Worm (Caenorhabditis elegans) whole organism, late embryonic: Measurements from ENCODE around the gene W03F9.2.
A peak's percentile ranks its signal among the peaks of the same experiment; 100 is the strongest.

Experiments used
- C08G9.2 ChIP-seq: sonication (generic microtip); optimal IDR thresholded peaks from 2 replicates; lab custom pipeline; 2016; ENCODE audit warnings: mild to moderate bottlenecking, missing genetic modification characterization, moderate library complexity, missing compliant biosample characterization
- C38D4.7 ChIP-seq: fragments of 200-800 bp; sonication (Bioruptor generic); optimal IDR thresholded peaks from 2 replicates; lab custom pipeline; 2018; ENCODE audit warnings: mild to moderate bottlenecking, missing genetic modification characterization, moderate library complexity, missing compliant biosample characterization
- F13H6.1 ChIP-seq: sonication (generic microtip); optimal IDR thresholded peaks from 2 replicates; lab custom pipeline; 2016; ENCODE audit warnings: missing genetic modification characterization, missing compliant biosample characterization
- K02D7.2 ChIP-seq: sonication (generic microtip); optimal IDR thresholded peaks from 2 replicates; lab custom pipeline; 2017; ENCODE audit warnings: mild to moderate bottlenecking, missing genetic modification characterization, missing compliant biosample characterization
- Y22D7AL.16 ChIP-seq: sonication (generic microtip); optimal IDR thresholded peaks from 2 replicates; lab custom pipeline; 2016; ENCODE audit warnings: missing genetic modification characterization, missing compliant biosample characterization
- ahr-1 ChIP-seq: sonication (generic microtip); optimal IDR thresholded peaks from 2 replicates; lab custom pipeline; 2016; ENCODE audit warnings: missing genetic modification characterization, missing compliant biosample characterization
- ceh-2 ChIP-seq: sonication (generic microtip); optimal IDR thresholded peaks from 2 replicates; lab custom pipeline; 2016; ENCODE audit warnings: missing genotype, missing genetic modification characterization, missing compliant biosample characterization
- ceh-22 ChIP-seq: sonication (generic microtip); optimal IDR thresholded peaks from 2 replicates; lab custom pipeline; 2017; ENCODE audit warnings: missing biosample characterization, missing genetic modification characterization
- ceh-24 ChIP-seq: sonication (generic microtip); optimal IDR thresholded peaks from 2 replicates; lab custom pipeline; 2016; ENCODE audit warnings: mild to moderate bottlenecking, missing genetic modification characterization, missing compliant biosample characterization
- ceh-31 ChIP-seq: sonication (generic microtip); optimal IDR thresholded peaks from 2 replicates; lab custom pipeline; 2016; ENCODE audit warnings: missing genetic modification characterization, missing compliant biosample characterization
- ceh-34 ChIP-seq: sonication (generic microtip); optimal IDR thresholded peaks from 2 replicates; lab custom pipeline; 2016; ENCODE audit warnings: mild to moderate bottlenecking, missing genetic modification characterization, missing compliant biosample characterization
- ceh-45 ChIP-seq: fragments of 200-800 bp; sonication (Bioruptor generic); IDR thresholded peaks from 2 replicates; pipeline ENCODE4 v1.3.6; 2022; ENCODE audit warnings: missing genetic modification reagents, missing genetic modification characterization, missing compliant biosample characterization
- ceh-48 ChIP-seq: sonication (generic microtip); optimal IDR thresholded peaks from 2 replicates; lab custom pipeline; 2016; ENCODE audit warnings: missing genetic modification characterization, inconsistent platforms, missing compliant biosample characterization
- ceh-6 ChIP-seq: fragments of 200-800 bp; sonication (Bioruptor generic); optimal IDR thresholded peaks from 2 replicates; lab custom pipeline; 2018; ENCODE audit warnings: mild to moderate bottlenecking, missing genetic modification characterization, missing compliant biosample characterization
- ceh-9 ChIP-seq: sonication (generic microtip); optimal IDR thresholded peaks from 2 replicates; lab custom pipeline; 2016; ENCODE audit warnings: mild to moderate bottlenecking, missing genetic modification characterization, inconsistent platforms, missing compliant biosample characterization
- dmd-4 ChIP-seq: sonication (generic microtip); optimal IDR thresholded peaks from 2 replicates; lab custom pipeline; 2016; ENCODE audit warnings: borderline replicate concordance, missing genetic modification characterization, missing compliant biosample characterization
- dve-1 ChIP-seq: sonication (generic microtip); optimal IDR thresholded peaks from 2 replicates; lab custom pipeline; 2017; ENCODE audit warnings: antibody characterized with exemption, mild to moderate bottlenecking, missing genetic modification characterization, missing compliant biosample characterization
- elt-2 ChIP-seq: sonication (generic microtip); optimal IDR thresholded peaks from 2 replicates; lab custom pipeline; 2016; ENCODE audit warnings: missing genetic modification reagents, missing genetic modification characterization, missing compliant biosample characterization
- elt-4 ChIP-seq: sonication (generic microtip); optimal IDR thresholded peaks from 2 replicates; lab custom pipeline; 2016; ENCODE audit warnings: missing genetic modification characterization, missing compliant biosample characterization
- ets-4 ChIP-seq: sonication (generic microtip); optimal IDR thresholded peaks from 2 replicates; lab custom pipeline; 2016; ENCODE audit warnings: missing genetic modification characterization, missing compliant biosample characterization
- eyg-1 ChIP-seq: sonication (generic microtip); optimal IDR thresholded peaks from 2 replicates; lab custom pipeline; 2016; ENCODE audit warnings: missing genotype, missing genetic modification characterization, missing compliant biosample characterization
- fax-1 ChIP-seq: sonication (generic microtip); optimal IDR thresholded peaks from 2 replicates; lab custom pipeline; 2016; ENCODE audit warnings: missing genotype, missing genetic modification characterization, missing compliant biosample characterization
- fkh-6 ChIP-seq: sonication (generic microtip); optimal IDR thresholded peaks from 2 replicates; lab custom pipeline; 2016; ENCODE audit warnings: missing genetic modification characterization, missing compliant biosample characterization
- gmeb-2 ChIP-seq: sonication (generic microtip); optimal IDR thresholded peaks from 2 replicates; lab custom pipeline; 2016; ENCODE audit warnings: missing genetic modification characterization, inconsistent platforms, missing compliant biosample characterization
- hlh-13 ChIP-seq: fragments of 200-800 bp; sonication (Bioruptor generic); optimal IDR thresholded peaks from 2 replicates; lab custom pipeline; 2018; ENCODE audit warnings: mild to moderate bottlenecking, missing genetic modification characterization, missing compliant biosample characterization
- hlh-30 ChIP-seq: sonication (generic microtip); optimal IDR thresholded peaks from 2 replicates; lab custom pipeline; 2017; ENCODE audit warnings: antibody characterized with exemption, missing genetic modification characterization, missing compliant biosample characterization; ENCODE audit not compliant: insufficient read depth
- hlh-6 ChIP-seq: sonication (generic microtip); optimal IDR thresholded peaks from 2 replicates; lab custom pipeline; 2016; ENCODE audit warnings: missing genotype, missing genetic modification characterization, missing compliant biosample characterization
- hlh-8 ChIP-seq: sonication (generic microtip); optimal IDR thresholded peaks from 2 replicates; lab custom pipeline; 2016; ENCODE audit warnings: missing genotype, missing genetic modification characterization, missing compliant biosample characterization
- lin-11 ChIP-seq: fragments of 200-800 bp; sonication (Bioruptor generic); optimal IDR thresholded peaks from 2 replicates; lab custom pipeline; 2018; ENCODE audit warnings: mild to moderate bottlenecking, missing genetic modification characterization, missing compliant biosample characterization
- madf-2 ChIP-seq: sonication (generic microtip); optimal IDR thresholded peaks from 2 replicates; lab custom pipeline; 2017; ENCODE audit warnings: missing genetic modification characterization, missing compliant biosample characterization
- mec-3 ChIP-seq: sonication (generic microtip); optimal IDR thresholded peaks from 2 replicates; lab custom pipeline; 2016; ENCODE audit warnings: borderline replicate concordance, missing genetic modification characterization, missing compliant biosample characterization
- nfya-1 ChIP-seq: sonication (generic microtip); optimal IDR thresholded peaks from 2 replicates; lab custom pipeline; 2017; ENCODE audit warnings: missing genetic modification characterization, mild to moderate bottlenecking, missing compliant biosample characterization, antibody characterized with exemption, moderate library complexity
- nhr-11 ChIP-seq: fragments of 150-350 bp; optimal IDR thresholded peaks from 2 replicates; lab custom pipeline; 2014; ENCODE audit warnings: missing biosample characterization, missing genetic modification characterization
- nhr-232 ChIP-seq: sonication (generic microtip); optimal IDR thresholded peaks from 2 replicates; lab custom pipeline; 2016; ENCODE audit warnings: missing genetic modification characterization, missing compliant biosample characterization
- npax-4 ChIP-seq: sonication (generic microtip); optimal IDR thresholded peaks from 2 replicates; lab custom pipeline; 2016; ENCODE audit warnings: missing genetic modification characterization, missing compliant biosample characterization
- odd-2 ChIP-seq: sonication (generic microtip); optimal IDR thresholded peaks from 2 replicates; lab custom pipeline; 2017; ENCODE audit warnings: antibody characterized with exemption, mild to moderate bottlenecking, missing genetic modification characterization, missing compliant biosample characterization
- pag-3 ChIP-seq: sonication (generic microtip); optimal IDR thresholded peaks from 2 replicates; lab custom pipeline; 2016; ENCODE audit warnings: missing compliant biosample characterization, missing genetic modification characterization, borderline replicate concordance
- pat-9 ChIP-seq: fragments of 200-800 bp; sonication (Bioruptor generic); optimal IDR thresholded peaks from 2 replicates; lab custom pipeline; 2018; ENCODE audit warnings: mild to moderate bottlenecking, missing genetic modification characterization, moderate library complexity, missing compliant biosample characterization
- pax-1 ChIP-seq: fragments of 150-350 bp; optimal IDR thresholded peaks from 2 replicates; lab custom pipeline; 2014; ENCODE audit warnings: missing biosample characterization, missing genetic modification characterization
- pqm-1 ChIP-seq: sonication (generic microtip); optimal IDR thresholded peaks from 2 replicates; lab custom pipeline; 2016; ENCODE audit warnings: missing genetic modification characterization, missing compliant biosample characterization
- pros-1 ChIP-seq: fragments of 150-350 bp; optimal IDR thresholded peaks from 2 replicates; lab custom pipeline; 2014; ENCODE audit warnings: missing biosample characterization, missing genetic modification reagents, missing genetic modification characterization
- ref-2 ChIP-seq: sonication (generic microtip); optimal IDR thresholded peaks from 2 replicates; lab custom pipeline; 2016; ENCODE audit warnings: missing genetic modification characterization, missing compliant biosample characterization
- sdc-2 ChIP-seq: sonication (generic microtip); optimal IDR thresholded peaks from 2 replicates; lab custom pipeline; 2016; ENCODE audit warnings: missing genotype, missing genetic modification characterization, missing compliant biosample characterization
- tbx-2 ChIP-seq: sonication (generic microtip); optimal IDR thresholded peaks from 2 replicates; lab custom pipeline; 2016; ENCODE audit warnings: missing genetic modification characterization, missing compliant biosample characterization
- tbx-7 ChIP-seq: sonication (generic microtip); optimal IDR thresholded peaks from 2 replicates; lab custom pipeline; 2016; ENCODE audit warnings: missing genotype, missing genetic modification characterization, missing compliant biosample characterization
- ttx-3 ChIP-seq: sonication (generic microtip); optimal IDR thresholded peaks from 2 replicates; lab custom pipeline; 2016; ENCODE audit warnings: missing genetic modification reagents, missing genetic modification characterization, missing compliant biosample characterization
- unc-3 ChIP-seq, 2 experiments: fragments of 200-800 bp in 1 of 2; sonication (Bioruptor generic) in 1 of 2; sonication (generic microtip) in 1 of 2; conservative IDR thresholded peaks in 1 of 2; optimal IDR thresholded peaks in 1 of 2; 2 replicates each; pipeline versions ENCODE4 v1.3.6 to Lab custom; 2016 to 2022; ENCODE audit warnings: missing compliant biosample characterization in 2 of 2, missing genetic modification characterization in 2 of 2, missing genetic modification reagents in 1 of 2
- unc-55 ChIP-seq: sonication (generic microtip); optimal IDR thresholded peaks from 2 replicates; lab custom pipeline; 2017; ENCODE audit warnings: missing biosample characterization, missing genetic modification reagents, missing genetic modification characterization
- unc-86 ChIP-seq: sonication (generic microtip); optimal IDR thresholded peaks from 2 replicates; lab custom pipeline; 2016; ENCODE audit warnings: missing genetic modification characterization, missing compliant biosample characterization
- zip-5 ChIP-seq: sonication (generic microtip); optimal IDR thresholded peaks from 2 replicates; lab custom pipeline; 2016; ENCODE audit warnings: missing genetic modification characterization, missing compliant biosample characterization
- ztf-16 ChIP-seq: sonication (generic microtip); optimal IDR thresholded peaks from 2 replicates; lab custom pipeline; 2017; ENCODE audit warnings: missing genetic modification characterization, missing compliant biosample characterization

W03F9.2 gene

ce11 chrV:116243-116642 is 11.6 kb downstream of the W03F9.2 start:
- TF ChIP-seq mec-3 (tag; lab: Kevin White, UChicago) (peak; percentile 10), ceh-6 (GFP tag; lab: Kevin White, UChicago) (no peak), hlh-6 (tag; lab: Kevin White, UChicago) (no peak), F13H6.1 (tag; lab: Kevin White, UChicago) (peak; percentile 12), sdc-2 (peak; percentile 31)

DNA sequence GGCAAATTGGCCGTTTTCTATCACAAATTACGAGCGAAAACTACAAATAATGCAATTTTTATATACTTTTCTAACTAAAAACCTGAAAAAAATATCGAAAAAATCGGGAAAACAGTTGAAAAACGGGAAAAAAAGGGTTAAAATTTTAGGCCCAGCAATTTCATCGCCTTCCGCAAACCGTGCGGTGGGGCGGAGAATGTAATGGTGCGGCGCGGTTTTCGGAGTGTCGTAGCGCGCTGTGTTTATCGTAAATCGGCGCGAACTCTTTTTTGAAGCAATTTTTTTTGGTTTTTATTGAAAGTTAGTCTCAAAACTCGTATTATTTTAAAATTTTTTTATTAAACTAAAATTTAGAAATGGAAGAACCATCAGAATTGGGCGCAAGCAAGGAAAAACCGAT is 23.4 kb downstream of the W03F9.2 start, which contains the start of gene picd-1:
picd-1 (plus strand) TSS at position 352 of the 400 bp plus-strand sequence.
- no peak for TF ChIP-seq ceh-6 (GFP tag; lab: Kevin White, UChicago)
- no peak for TF ChIP-seq dmd-4
- no peak for TF ChIP-seq pqm-1 (tag; lab: Kevin White, UChicago)
- TF ChIP-seq lin-11 (tag; lab: Kevin White, UChicago): no peak
- no peak for TF ChIP-seq C08G9.2 (tag; lab: Kevin White, UChicago)
- TF ChIP-seq unc-86 (tag; lab: Kevin White, UChicago): no peak
- peak; percentile 0 for TF ChIP-seq zip-5 (tag; lab: Kevin White, UChicago)
- peak; percentile 17 for TF ChIP-seq dve-1 (tag; lab: Kevin White, UChicago)
- TF ChIP-seq nfya-1: peak; percentile 66
- TF ChIP-seq pros-1 (tag; lab: Kevin White, UChicago): no peak
- TF ChIP-seq ref-2 (tag; lab: Kevin White, UChicago): peak; percentile 3
- TF ChIP-seq C38D4.7 (GFP tag; lab: Kevin White, UChicago): no peak
- TF ChIP-seq F13H6.1 (tag; lab: Kevin White, UChicago): no peak
- TF ChIP-seq gmeb-2 (tag; lab: Kevin White, UChicago): no peak
- no peak for TF ChIP-seq tbx-2 (tag; lab: Kevin White, UChicago)
- TF ChIP-seq unc-3 (GFP tag; conservative IDR thresholded peaks at IDR 0.05; lab: Robert Waterston, UW): no peak
- TF ChIP-seq unc-3 (tag; optimal IDR thresholded peaks at IDR 0.05; lab: Kevin White, UChicago): no peak
- TF ChIP-seq hlh-6 (tag; lab: Kevin White, UChicago): no peak
- no peak for TF ChIP-seq elt-2 (tag; lab: Kevin White, UChicago)
- no peak for TF ChIP-seq nhr-232 (tag; lab: Kevin White, UChicago)
- no peak for TF ChIP-seq ceh-48
- TF ChIP-seq ceh-34 (tag; lab: Kevin White, UChicago): no peak
- no peak for TF ChIP-seq ttx-3 (tag; lab: Kevin White, UChicago)
- TF ChIP-seq nhr-11: no peak
- TF ChIP-seq ets-4 (tag; lab: Kevin White, UChicago): no peak
- no peak for TF ChIP-seq pax-1 (tag; lab: Kevin White, UChicago)
- TF ChIP-seq odd-2 (tag; lab: Kevin White, UChicago): no peak
- TF ChIP-seq hlh-8 (tag; lab: Kevin White, UChicago): no peak
- TF ChIP-seq unc-55: peak; percentile 9
- no peak for TF ChIP-seq fax-1
- no peak for TF ChIP-seq ceh-45 (GFP tag; lab: Robert Waterston, UW)
- TF ChIP-seq ahr-1 (tag; lab: Kevin White, UChicago): no peak
- TF ChIP-seq pag-3 (tag; lab: Kevin White, UChicago): no peak
- no peak for TF ChIP-seq Y22D7AL.16 (tag; lab: Kevin White, UChicago)
- no peak for TF ChIP-seq ceh-24 (tag; lab: Kevin White, UChicago)
- no peak for TF ChIP-seq ceh-2 (tag; lab: Kevin White, UChicago)
- no peak for TF ChIP-seq hlh-30 (tag; lab: Kevin White, UChicago)
- TF ChIP-seq npax-4: no peak
- TF ChIP-seq ceh-31 (tag; lab: Kevin White, UChicago): no peak
- no peak for TF ChIP-seq K02D7.2 (tag; lab: Kevin White, UChicago)
- TF ChIP-seq ceh-22: no peak
- no peak for TF ChIP-seq eyg-1 (tag; lab: Kevin White, UChicago)
- no peak for TF ChIP-seq elt-4 (tag; lab: Kevin White, UChicago)
- no peak for TF ChIP-seq tbx-7 (tag; lab: Kevin White, UChicago)
- TF ChIP-seq hlh-13 (GFP tag; lab: Kevin White, UChicago): no peak
- TF ChIP-seq ceh-9: no peak
- TF ChIP-seq madf-2 (tag; lab: Kevin White, UChicago): no peak
- TF ChIP-seq fkh-6 (tag; lab: Kevin White, UChicago): no peak
- no peak for TF ChIP-seq pat-9 (tag; lab: Kevin White, UChicago)
- peak; percentile 23 for TF ChIP-seq ztf-16
